Worm (Caenorhabditis elegans): ENCODE results near the gene srh-239.

srh-239 gene

DNA sequence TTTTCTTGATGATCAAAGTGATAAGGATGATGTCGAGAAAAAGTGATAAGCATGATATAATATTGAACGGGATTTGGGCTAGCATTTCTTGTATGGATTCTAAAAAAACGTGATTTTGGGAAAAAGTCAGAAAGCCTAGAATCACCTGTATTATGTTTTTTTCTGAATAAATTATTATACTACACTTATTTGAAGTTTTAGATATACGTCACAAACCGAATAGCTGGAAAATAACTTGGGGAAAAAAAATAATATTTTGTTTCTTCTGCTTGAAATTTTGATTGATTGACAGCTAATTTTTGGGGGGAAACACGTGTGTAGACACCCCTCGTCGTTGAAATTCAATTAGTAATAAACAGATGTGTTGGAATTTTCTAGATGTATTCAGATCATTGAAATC, 47.0 kb downstream of the srh-239 start, which contains the start of gene str-264:
Gene str-264 (minus strand): TSS at position 101 of the 400 bp plus-strand sequence.
- no peak for TF ChIP-seq lin-39 (tag; optimal IDR thresholded peaks at IDR 0.05)
- no peak for TF ChIP-seq mbf-1 (tag; optimal IDR thresholded peaks at IDR 0.05)
- TF ChIP-seq gmeb-1 (tag; optimal IDR thresholded peaks at IDR 0.05), result no peak
- TF ChIP-seq nhr-23 (tag; optimal IDR thresholded peaks at IDR 0.05), result no peak
- no peak for TF ChIP-seq aly-2 (tag; optimal IDR thresholded peaks at IDR 0.05)
- no peak for TF ChIP-seq unc-39 (tag; optimal IDR thresholded peaks at IDR 0.05)
- no peak for TF ChIP-seq nhr-25 (tag; optimal IDR thresholded peaks at IDR 0.05)
- no peak for TF ChIP-seq sem-4 (tag; optimal IDR thresholded peaks at IDR 0.05)
- no peak for TF ChIP-seq mab-5 (tag; optimal IDR thresholded peaks at IDR 0.05)
- no peak for TF ChIP-seq C34F6.9 (tag; optimal IDR thresholded peaks at IDR 0.05)
- no peak for TF ChIP-seq unc-62 (GFP tag; optimal IDR thresholded peaks at IDR 0.05)
- TF ChIP-seq sma-3 (GFP tag; optimal IDR thresholded peaks at IDR 0.05), result no peak
- no peak for TF ChIP-seq F13H6.1 (tag; optimal IDR thresholded peaks at IDR 0.05)
- TF ChIP-seq lin-13 (GFP tag; optimal IDR thresholded peaks at IDR 0.05), result no peak
- TF ChIP-seq nhr-77 (tag; optimal IDR thresholded peaks at IDR 0.05), result no peak
- TF ChIP-seq crh-2 (tag; optimal IDR thresholded peaks at IDR 0.05), result no peak
- TF ChIP-seq lsy-2 (tag; optimal IDR thresholded peaks at IDR 0.05), result no peak
- TF ChIP-seq unc-55 (GFP tag; optimal IDR thresholded peaks at IDR 0.05), result no peak
- no peak for TF ChIP-seq nhr-237 (tag; optimal IDR thresholded peaks at IDR 0.05)

DNA sequence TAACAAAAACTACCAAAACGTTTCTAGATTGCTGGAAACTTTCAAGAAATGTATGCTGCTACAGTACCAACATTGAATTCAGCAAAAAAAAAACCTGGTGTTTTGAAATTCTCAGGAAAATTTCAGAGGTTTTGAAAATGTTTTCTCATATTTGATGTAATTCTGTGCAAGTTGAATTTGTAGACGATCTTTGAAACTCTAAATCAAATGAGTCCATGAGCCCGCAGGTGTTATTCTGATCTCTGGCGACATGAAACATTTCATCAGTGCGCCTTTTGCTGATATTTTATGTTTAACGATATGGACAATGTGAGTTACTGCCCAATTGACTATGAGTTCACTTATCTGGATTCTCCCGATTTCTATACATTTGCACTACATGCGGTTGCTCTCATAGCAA, 48.1 kb downstream of the srh-239 start, which contains the start of gene srh-218:
Gene srh-218 (plus strand): TSS at position 301 of the 400 bp plus-strand sequence.
- TF ChIP-seq sma-9 (GFP tag; optimal IDR thresholded peaks at IDR 0.05), result no peak
- no peak for TF ChIP-seq sma-9 (tag; optimal IDR thresholded peaks at IDR 0.05)
- TF ChIP-seq unc-39 (tag; optimal IDR thresholded peaks at IDR 0.05), result no peak
- TF ChIP-seq dmd-4 (tag; optimal IDR thresholded peaks at IDR 0.05), result no peak
- no peak for TF ChIP-seq lsy-2 (tag; optimal IDR thresholded peaks at IDR 0.05)
- no peak for TF ChIP-seq sem-4 (tag; optimal IDR thresholded peaks at IDR 0.05)
- TF ChIP-seq aly-2 (tag; optimal IDR thresholded peaks at IDR 0.05), result no peak
- no peak for TF ChIP-seq nhr-77 (tag; optimal IDR thresholded peaks at IDR 0.05)
- TF ChIP-seq ceh-16 (tag; optimal IDR thresholded peaks at IDR 0.05), result no peak
- TF ChIP-seq unc-62 (GFP tag; optimal IDR thresholded peaks at IDR 0.05), result no peak
- no peak for TF ChIP-seq nhr-12 (tag; optimal IDR thresholded peaks at IDR 0.05)
- TF ChIP-seq mbf-1 (tag; optimal IDR thresholded peaks at IDR 0.05), result no peak

DNA sequence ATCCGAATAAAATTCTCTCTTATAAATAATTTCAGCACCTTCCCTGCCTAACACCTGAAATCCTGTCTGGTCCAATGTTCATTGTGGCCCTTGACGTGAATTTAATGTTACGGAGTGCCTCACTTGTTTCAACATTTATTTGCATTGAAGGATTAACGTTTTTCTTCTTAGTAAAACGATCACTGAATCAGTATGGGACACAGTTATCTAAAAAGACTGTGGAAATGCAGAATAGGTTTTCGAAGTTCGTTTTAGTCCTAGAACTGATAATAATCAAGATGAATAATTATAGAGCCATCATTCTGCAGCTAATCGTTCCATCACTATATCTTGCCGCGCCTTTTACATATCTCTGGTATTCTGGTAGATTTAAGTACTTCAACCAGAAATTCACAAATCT, 49.6 kb downstream of the srh-239 start, which contains the start of gene srh-219:
Gene srh-219 (plus strand): TSS at position 301 of the 400 bp plus-strand sequence.
- TF ChIP-seq nhr-6 (tag; optimal IDR thresholded peaks at IDR 0.05) (no peak), elt-3 (tag; optimal IDR thresholded peaks at IDR 0.05) (no peak), peb-1 (tag; optimal IDR thresholded peaks at IDR 0.05) (no peak), crh-2 (tag; optimal IDR thresholded peaks at IDR 0.05) (no peak), unc-55 (GFP tag; optimal IDR thresholded peaks at IDR 0.05) (no peak), nhr-237 (tag; optimal IDR thresholded peaks at IDR 0.05) (no peak), unc-62 (GFP tag; optimal IDR thresholded peaks at IDR 0.05) (no peak), nhr-77 (tag; optimal IDR thresholded peaks at IDR 0.05) (no peak), R02D3.7 (tag; optimal IDR thresholded peaks at IDR 0.05) (no peak), skn-1 (tag; optimal IDR thresholded peaks at IDR 0.05) (no peak), alr-1 (tag; optimal IDR thresholded peaks at IDR 0.05) (no peak)

Measured in whole organism, L2 larva.